Worm (Caenorhabditis elegans) whole organism, young adult: ENCODE results near the gene nlp-23.

Experiments used
- T07F8.4 ChIP-seq: sonication (generic microtip); optimal IDR thresholded peaks from 2 replicates; lab custom pipeline; 2016; ENCODE audit warnings: mild to moderate bottlenecking, missing genetic modification characterization, moderate library complexity, missing compliant biosample characterization
- Y53G8AR.9 ChIP-seq: fragments of 200-800 bp; sonication (Bioruptor generic); conservative IDR thresholded peaks from 2 replicates; pipeline ENCODE4 v1.3.6; 2022; ENCODE audit warnings: missing genetic modification reagents, missing genetic modification characterization, missing compliant biosample characterization
- attf-6 ChIP-seq: fragments of 200-800 bp; sonication (Bioruptor generic); IDR thresholded peaks from 2 replicates; pipeline ENCODE4 v1.3.6; 2022; ENCODE audit warnings: missing genetic modification reagents, missing genetic modification characterization, missing compliant biosample characterization
- lag-1 ChIP-seq: fragments of 200-800 bp; sonication (Bioruptor generic); IDR thresholded peaks from 2 replicates; pipeline ENCODE4 v1.3.6; 2022; ENCODE audit warnings: missing genetic modification reagents, missing genetic modification characterization, missing compliant biosample characterization
- lin-54 ChIP-seq: fragments of 200-800 bp; sonication (Bioruptor generic); optimal IDR thresholded peaks from 2 replicates; lab custom pipeline; 2018; ENCODE audit warnings: mild to moderate bottlenecking, missing genetic modification characterization, missing compliant biosample characterization
- lsl-1 ChIP-seq: fragments of 200-800 bp; sonication (Bioruptor generic); optimal IDR thresholded peaks from 2 replicates; lab custom pipeline; 2018; ENCODE audit warnings: mild to moderate bottlenecking, missing genetic modification characterization, moderate library complexity, missing compliant biosample characterization
- nfyb-1 ChIP-seq: fragments of 200-800 bp; sonication (Bioruptor generic); IDR thresholded peaks from 2 replicates; pipeline ENCODE4 v1.3.6; 2022; ENCODE audit warnings: missing genetic modification reagents, missing genetic modification characterization, missing compliant biosample characterization
- snpc-3.4 ChIP-seq: sonication (generic microtip); optimal IDR thresholded peaks from 2 replicates; lab custom pipeline; 2017; ENCODE audit warnings: missing genetic modification characterization, mild to moderate bottlenecking, missing compliant biosample characterization, antibody characterized with exemption, moderate library complexity, missing genotype, missing genetic modification reagents
- ztf-25 ChIP-seq: fragments of 200-800 bp; sonication (Bioruptor generic); IDR thresholded peaks from 2 replicates; pipeline ENCODE4 v1.3.6; 2022; ENCODE audit warnings: missing genetic modification reagents, missing genetic modification characterization, missing compliant biosample characterization

ce11 chrX:2352929-2353328, 10.2 kb upstream of the nlp-23 start:
- TF ChIP-seq lin-54 (no peak), Y53G8AR.9 (GFP tag; lab: Robert Waterston, UW) (no peak), T07F8.4 (tag; lab: Kevin White, UChicago) (no peak), lsl-1 (no peak), snpc-3.4 (tag; lab: Kevin White, UChicago) (no peak), lag-1 (no peak), attf-6 (GFP tag; lab: Robert Waterston, UW) (no peak), ztf-25 (GFP tag; lab: Robert Waterston, UW) (no peak), nfyb-1 (GFP tag; lab: Robert Waterston, UW) (no peak)
